Fruit fly (Drosophila melanogaster) whole organism, embryonic: ENCODE measurements around the gene Smu1.
A peak's percentile ranks its signal among the peaks of the same experiment; 100 is the strongest.

Experiments
- Bgb ChIP-seq: fragments of 200-800 bp; sonication (Bioruptor generic); IDR thresholded peaks from 2 replicates; pipeline ENCODE4 v1.3.6; 2022; ENCODE audit warnings: missing biosample characterization, missing genetic modification characterization; ENCODE audit not compliant: partially characterized antibody
- Blimp-1 ChIP-seq: fragments of 200-800 bp; sonication (Bioruptor generic); optimal IDR thresholded peaks from 3 replicates; lab custom pipeline; 2018; ENCODE audit warnings: missing biosample characterization, missing genetic modification characterization, mild to moderate bottlenecking, moderate library complexity, missing genetic modification reagents
- BtbVII ChIP-seq: fragments of 200-800 bp; sonication (Bioruptor generic); optimal IDR thresholded peaks from 3 replicates; lab custom pipeline; 2017; ENCODE audit warnings: missing biosample characterization, mild to moderate bottlenecking, missing genetic modification characterization
- CG10654 ChIP-seq: fragments of 200-800 bp; sonication (Bioruptor generic); optimal IDR thresholded peaks from 2 replicates; lab custom pipeline; 2016; ENCODE audit warnings: missing biosample characterization, missing genetic modification characterization
- CG11696 ChIP-seq: fragments of 200-800 bp; sonication (Bioruptor generic); IDR thresholded peaks from 2 replicates; pipeline ENCODE4 v1.3.6; 2022; ENCODE audit warnings: missing biosample characterization, missing genetic modification characterization
- CG12155 ChIP-seq: fragments of 200-800 bp; sonication (Bioruptor generic); optimal IDR thresholded peaks from 3 replicates; lab custom pipeline; 2016; ENCODE audit warnings: missing biosample characterization, missing genetic modification characterization
- CG1233 ChIP-seq: fragments of 200-800 bp; sonication (Bioruptor generic); optimal IDR thresholded peaks from 4 replicates; lab custom pipeline; 2018; ENCODE audit warnings: missing biosample characterization, mild to moderate bottlenecking, missing genetic modification characterization
- CG12391 ChIP-seq: fragments of 200-800 bp; sonication (Bioruptor generic); optimal IDR thresholded peaks from 3 replicates; lab custom pipeline; 2018; ENCODE audit warnings: missing biosample characterization, mild to moderate bottlenecking, missing genetic modification characterization, moderate library complexity
- CG12769 ChIP-seq: fragments of 200-800 bp; sonication (Bioruptor generic); optimal IDR thresholded peaks from 2 replicates; lab custom pipeline; 2019; ENCODE audit warnings: missing biosample characterization, mild to moderate bottlenecking, missing genetic modification characterization, moderate library complexity
- CG13123 ChIP-seq: fragments of 200-800 bp; sonication (Bioruptor generic); optimal IDR thresholded peaks from 2 replicates; lab custom pipeline; 2016; ENCODE audit warnings: missing biosample characterization, missing genetic modification characterization
- CG15073 ChIP-seq: fragments of 200-800 bp; sonication (Bioruptor generic); optimal IDR thresholded peaks from 2 replicates; lab custom pipeline; 2016; ENCODE audit warnings: missing biosample characterization, missing genetic modification characterization
- CG15479 ChIP-seq: fragments of 200-800 bp; sonication (Bioruptor generic); optimal IDR thresholded peaks from 3 replicates; lab custom pipeline; 2019; ENCODE audit warnings: missing biosample characterization, mild to moderate bottlenecking, missing genetic modification characterization, moderate library complexity
- CG15696 ChIP-seq: fragments of 200-800 bp; sonication (Bioruptor generic); optimal IDR thresholded peaks from 2 replicates; lab custom pipeline; 2019; ENCODE audit warnings: missing biosample characterization, mild to moderate bottlenecking, missing genetic modification characterization, moderate library complexity
- CG1647 ChIP-seq: fragments of 200-800 bp; sonication (Bioruptor generic); optimal IDR thresholded peaks from 3 replicates; lab custom pipeline; 2016; ENCODE audit warnings: missing biosample characterization, missing genetic modification characterization
- CG17385 ChIP-seq: fragments of 200-800 bp; sonication (Bioruptor generic); optimal IDR thresholded peaks from 3 replicates; lab custom pipeline; 2018; ENCODE audit warnings: missing biosample characterization, mild to moderate bottlenecking, missing genetic modification characterization
- CG1792 ChIP-seq: fragments of 200-800 bp; sonication (Bioruptor generic); optimal IDR thresholded peaks from 2 replicates; lab custom pipeline; 2016; ENCODE audit warnings: missing biosample characterization, missing genetic modification characterization
- CG18764 ChIP-seq: fragments of 200-800 bp; sonication (Bioruptor generic); optimal IDR thresholded peaks from 3 replicates; lab custom pipeline; 2016; ENCODE audit warnings: missing biosample characterization, missing genetic modification characterization
- CG2678 ChIP-seq: fragments of 200-800 bp; sonication (Bioruptor generic); optimal IDR thresholded peaks from 3 replicates; lab custom pipeline; 2019; ENCODE audit warnings: missing biosample characterization, mild to moderate bottlenecking, missing genetic modification characterization, moderate library complexity
- CG34224 ChIP-seq: fragments of 200-800 bp; sonication (Bioruptor generic); IDR thresholded peaks from 3 replicates; pipeline ENCODE4 v1.3.6; 2022; ENCODE audit warnings: missing biosample characterization, missing genetic modification characterization; ENCODE audit not compliant: partially characterized antibody
- CG4404 ChIP-seq: fragments of 200-800 bp; sonication (Bioruptor generic); IDR thresholded peaks from 2 replicates; pipeline ENCODE4 v1.3.6; 2022; ENCODE audit warnings: missing biosample characterization, missing genetic modification characterization
- CG7745 ChIP-seq: fragments of 200-800 bp; sonication (Bioruptor generic); optimal IDR thresholded peaks from 2 replicates; lab custom pipeline; 2018; ENCODE audit warnings: missing biosample characterization, mild to moderate bottlenecking, missing genetic modification characterization, moderate library complexity
- CG7786 ChIP-seq: fragments of 200-800 bp; sonication (Bioruptor generic); optimal IDR thresholded peaks from 2 replicates; lab custom pipeline; 2016; ENCODE audit warnings: missing biosample characterization, missing genetic modification characterization
- CG7963 ChIP-seq: fragments of 200-800 bp; sonication (Bioruptor generic); IDR thresholded peaks from 3 replicates; pipeline ENCODE4 v1.3.6; 2022; ENCODE audit warnings: missing biosample characterization, missing genetic modification characterization; ENCODE audit not compliant: partially characterized antibody
- CG9727 ChIP-seq: fragments of 200-800 bp; sonication (Bioruptor generic); optimal IDR thresholded peaks from 3 replicates; lab custom pipeline; 2017; ENCODE audit warnings: missing biosample characterization, mild to moderate bottlenecking, missing genetic modification characterization
- Dll ChIP-seq: fragments of 200-800 bp; sonication (Bioruptor generic); IDR thresholded peaks from 4 replicates; pipeline ENCODE4 v1.3.6; 2022; ENCODE audit warnings: missing biosample characterization, missing genetic modification characterization; ENCODE audit not compliant: partially characterized antibody
- Dp ChIP-seq: fragments of 200-800 bp; sonication (Bioruptor generic); optimal IDR thresholded peaks from 2 replicates; lab custom pipeline; 2018; ENCODE audit warnings: missing biosample characterization, mild to moderate bottlenecking, missing genetic modification characterization, moderate library complexity
- Ptx1 ChIP-seq: fragments of 200-800 bp; sonication (Bioruptor generic); IDR thresholded peaks from 2 replicates; pipeline ENCODE4 v1.3.6; 2022; ENCODE audit warnings: missing biosample characterization, missing genetic modification characterization
- Rfx ChIP-seq: fragments of 200-800 bp; sonication (Bioruptor generic); IDR thresholded peaks from 2 replicates; pipeline ENCODE4 v1.3.6; 2022; ENCODE audit warnings: missing biosample characterization, missing genetic modification characterization
- TFAM ChIP-seq: fragments of 200-800 bp; sonication (Bioruptor generic); optimal IDR thresholded peaks from 2 replicates; lab custom pipeline; 2017; ENCODE audit warnings: missing biosample characterization, missing genetic modification characterization, inconsistent platforms
- amos ChIP-seq: fragments of 200-800 bp; sonication (Bioruptor generic); IDR thresholded peaks from 2 replicates; pipeline ENCODE4 v1.3.6; 2022; ENCODE audit warnings: missing biosample characterization, missing genetic modification characterization; ENCODE audit not compliant: partially characterized antibody
- bsh ChIP-seq, 2 experiments: fragments of 200-800 bp; sonication (Bioruptor generic); optimal IDR thresholded peaks; 2 replicates each; lab custom pipeline; 2017 to 2018; ENCODE audit warnings: mild to moderate bottlenecking in 2 of 2, missing biosample characterization in 2 of 2, missing genetic modification characterization in 2 of 2, moderate library complexity in 1 of 2
- cg ChIP-seq: fragments of 200-800 bp; sonication (Bioruptor generic); optimal IDR thresholded peaks from 3 replicates; lab custom pipeline; 2019; ENCODE audit warnings: missing biosample characterization, mild to moderate bottlenecking, missing genetic modification characterization, moderate library complexity
- chn ChIP-seq: fragments of 200-800 bp; sonication (Bioruptor generic); optimal IDR thresholded peaks from 2 replicates; lab custom pipeline; 2016; ENCODE audit warnings: missing biosample characterization, missing genetic modification characterization
- dm ChIP-seq: fragments of 200-800 bp; sonication (Bioruptor generic); optimal IDR thresholded peaks from 3 replicates; lab custom pipeline; 2016; ENCODE audit warnings: missing biosample characterization, missing genetic modification characterization
- esg ChIP-seq: fragments of 200-800 bp; sonication (Bioruptor generic); conservative IDR thresholded peaks from 2 replicates; pipeline ENCODE4 v1.3.6; 2022; ENCODE audit warnings: missing biosample characterization, missing genetic modification characterization
- gem ChIP-seq: fragments of 200-800 bp; sonication (Bioruptor generic); optimal IDR thresholded peaks from 2 replicates; lab custom pipeline; 2019; ENCODE audit warnings: missing biosample characterization, mild to moderate bottlenecking, missing genetic modification characterization, moderate library complexity
- gfzf ChIP-seq: fragments of 200-800 bp; sonication (Bioruptor generic); optimal IDR thresholded peaks from 2 replicates; lab custom pipeline; 2016; ENCODE audit warnings: missing biosample characterization, mild to moderate bottlenecking, missing genetic modification characterization, moderate library complexity
- nom ChIP-seq: fragments of 200-800 bp; sonication (Bioruptor generic); optimal IDR thresholded peaks from 2 replicates; lab custom pipeline; 2017; ENCODE audit warnings: missing biosample characterization, missing genetic modification characterization, mild to moderate bottlenecking, moderate library complexity, missing genetic modification reagents
- oc ChIP-seq: fragments of 200-800 bp; sonication (Bioruptor generic); optimal IDR thresholded peaks from 2 replicates; lab custom pipeline; 2018; ENCODE audit warnings: missing biosample characterization, mild to moderate bottlenecking, missing genetic modification characterization, moderate library complexity
- repo ChIP-seq: fragments of 200-800 bp; sonication (Bioruptor generic); optimal IDR thresholded peaks from 2 replicates; lab custom pipeline; 2016; ENCODE audit warnings: missing biosample characterization, missing genetic modification characterization
- ro ChIP-seq: fragments of 200-800 bp; sonication (Bioruptor generic); IDR thresholded peaks from 2 replicates; pipeline ENCODE4 v1.3.6; 2022; ENCODE audit warnings: missing biosample characterization, missing genetic modification characterization
- slp2 ChIP-seq: fragments of 200-800 bp; sonication (Bioruptor generic); optimal IDR thresholded peaks from 2 replicates; lab custom pipeline; 2016; ENCODE audit warnings: missing biosample characterization, missing genetic modification characterization
- sqz ChIP-seq: fragments of 200-800 bp; sonication (Bioruptor generic); optimal IDR thresholded peaks from 3 replicates; lab custom pipeline; 2018; ENCODE audit warnings: missing biosample characterization, mild to moderate bottlenecking, missing genetic modification characterization
- tin ChIP-seq: fragments of 200-800 bp; sonication (Bioruptor generic); optimal IDR thresholded peaks from 3 replicates; lab custom pipeline; 2016; ENCODE audit warnings: missing biosample characterization, missing genetic modification characterization
- tx ChIP-seq: fragments of 200-800 bp; sonication (Bioruptor generic); optimal IDR thresholded peaks from 2 replicates; lab custom pipeline; 2016; ENCODE audit warnings: missing biosample characterization, missing genetic modification characterization
- zen2 ChIP-seq: fragments of 200-800 bp; sonication (Bioruptor generic); IDR thresholded peaks from 3 replicates; pipeline ENCODE4 v1.3.6; 2022; ENCODE audit warnings: missing biosample characterization, missing genetic modification characterization; ENCODE audit not compliant: partially characterized antibody

Smu1 gene

dm6 chr3R:18986089-18986887 is 5.2 kb upstream of the Smu1 start (continued):
- no peak for TF ChIP-seq zen2
- no peak for TF ChIP-seq CG1233 (GFP tag; lab: Kevin White, UChicago)
- no peak for TF ChIP-seq CG7963 (GFP tag; lab: Robert Waterston, UW)
- TF ChIP-seq cg (GFP tag; lab: Kevin White, UChicago), result no peak
- TF ChIP-seq Rfx, result no peak
- TF ChIP-seq CG7786 (GFP tag; lab: Kevin White, UChicago), result no peak
- TF ChIP-seq slp2 (GFP tag; lab: Kevin White, UChicago), result no peak
- no peak for TF ChIP-seq Dp (GFP tag; lab: Kevin White, UChicago)
- peak; percentile 83 for TF ChIP-seq CG11696
- peak; percentile 31 for TF ChIP-seq gem (tag; lab: Kevin White, UChicago)
- TF ChIP-seq sqz (GFP tag; lab: Kevin White, UChicago), result peak; percentile 10

dm6 chr3R:18985114-18985785 is 4.1 kb upstream of the Smu1 start:
- TF ChIP-seq esg (GFP tag; lab: Robert Waterston, UW) (no peak), CG12155 (GFP tag; lab: Kevin White, UChicago) (peak; percentile 54), tin (GFP tag; lab: Kevin White, UChicago) (no peak), repo (GFP tag; lab: Kevin White, UChicago) (no peak), gfzf (GFP tag; lab: Kevin White, UChicago) (no peak), CG15479 (GFP tag; lab: Kevin White, UChicago) (no peak), nom (GFP tag; lab: Kevin White, UChicago) (no peak), CG15696 (tag; lab: Kevin White, UChicago) (no peak), CG12391 (tag; lab: Kevin White, UChicago) (peak; percentile 30), bsh (GFP tag; optimal IDR thresholded peaks at IDR 0.05; lab: Kevin White, UChicago) (no peak), CG15073 (GFP tag; lab: Kevin White, UChicago) (no peak), amos (GFP tag; lab: Robert Waterston, UW) (no peak), CG4404 (no peak), dm (no peak), CG1792 (GFP tag; lab: Kevin White, UChicago) (no peak), chn (GFP tag; lab: Kevin White, UChicago) (no peak), CG17385 (no peak), CG7745 (tag; lab: Kevin White, UChicago) (no peak), oc (tag; lab: Kevin White, UChicago) (no peak), Ptx1 (GFP tag; lab: Robert Waterston, UW) (0 out of 2 replicates have a peak, but pooled peaks have one; percentile 23), CG9727 (GFP tag; lab: Kevin White, UChicago) (peak; percentile 63), Dll (GFP tag; lab: Robert Waterston, UW) (no peak), CG10654 (GFP tag; lab: Kevin White, UChicago) (no peak), CG18764 (no peak), BtbVII (peak; percentile 57), ro (GFP tag; lab: Robert Waterston, UW) (no peak), tx (no peak), CG34224 (GFP tag; lab: Robert Waterston, UW) (no peak), TFAM (GFP tag; lab: Kevin White, UChicago) (no peak), CG2678 (peak; percentile 78), CG1647 (no peak), CG12769 (no peak), Blimp-1 (peak; percentile 11), CG13123 (GFP tag; lab: Kevin White, UChicago) (no peak), Bgb (no peak)
